Worm (Caenorhabditis elegans) whole organism, L2 larva: ENCODE measurements around the gene sir-2.1.
A peak's percentile ranks its signal among the peaks of the same experiment; 100 is the strongest.

ENCODE experiments used
- C34F6.9 ChIP-seq: fragments of 150-350 bp; optimal IDR thresholded peaks from 2 replicates; lab custom pipeline; 2014; ENCODE audit warnings: missing biosample characterization, missing genetic modification characterization
- F13H6.1 ChIP-seq: sonication (generic microtip); optimal IDR thresholded peaks from 2 replicates; lab custom pipeline; 2016; ENCODE audit warnings: missing genetic modification characterization, missing compliant biosample characterization
- R02D3.7 ChIP-seq: fragments of 150-350 bp; optimal IDR thresholded peaks from 2 replicates; lab custom pipeline; 2014; ENCODE audit warnings: missing biosample characterization, missing genetic modification characterization
- ZK546.5 ChIP-seq: sonication (generic microtip); optimal IDR thresholded peaks from 2 replicates; lab custom pipeline; 2017; ENCODE audit warnings: missing biosample characterization, missing genetic modification characterization
- alr-1 ChIP-seq: fragments of 150-350 bp; optimal IDR thresholded peaks from 2 replicates; lab custom pipeline; 2014; ENCODE audit warnings: missing biosample characterization, missing genetic modification characterization
- ama-1 ChIP-seq: fragments of 150-350 bp; optimal IDR thresholded peaks from 2 replicates; lab custom pipeline; 2018; ENCODE audit warnings: inconsistent platforms
- blmp-1 ChIP-seq: sonication (generic microtip); optimal IDR thresholded peaks from 2 replicates; lab custom pipeline; 2017; ENCODE audit warnings: missing genetic modification characterization, mild to moderate bottlenecking, missing compliant biosample characterization, antibody characterized with exemption, moderate library complexity; ENCODE audit not compliant: insufficient read depth
- ceh-82 ChIP-seq: fragments of 150-350 bp; optimal IDR thresholded peaks from 2 replicates; lab custom pipeline; 2014; ENCODE audit warnings: missing biosample characterization, missing genetic modification characterization
- crh-2 ChIP-seq: sonication (generic microtip); optimal IDR thresholded peaks from 2 replicates; lab custom pipeline; 2017; ENCODE audit warnings: missing biosample characterization, missing genetic modification characterization
- egl-27 ChIP-seq: sonication (generic microtip); optimal IDR thresholded peaks from 3 replicates; lab custom pipeline; 2017; ENCODE audit warnings: missing biosample characterization, missing genetic modification reagents, missing genetic modification characterization
- elt-1 ChIP-seq: fragments of 150-350 bp; optimal IDR thresholded peaks from 2 replicates; lab custom pipeline; 2014; ENCODE audit warnings: missing biosample characterization, missing genetic modification characterization
- elt-3 ChIP-seq: sonication (generic microtip); optimal IDR thresholded peaks from 2 replicates; lab custom pipeline; 2017; ENCODE audit warnings: missing biosample characterization, missing genetic modification characterization
- fos-1 ChIP-seq: fragments of 150-350 bp; optimal IDR thresholded peaks from 2 replicates; lab custom pipeline; 2014; ENCODE audit warnings: missing biosample characterization, missing genetic modification characterization
- lin-11 ChIP-seq: fragments of 150-350 bp; sonication (generic microtip); optimal IDR thresholded peaks from 2 replicates; lab custom pipeline; 2014; ENCODE audit warnings: missing biosample characterization, missing genetic modification characterization, inconsistent platforms, mixed read lengths
- lin-13 ChIP-seq: fragments of 150-350 bp; optimal IDR thresholded peaks from 2 replicates; lab custom pipeline; 2014; ENCODE audit warnings: missing biosample characterization, missing genetic modification reagents, missing genetic modification characterization
- lin-39 ChIP-seq: fragments of 150-350 bp; optimal IDR thresholded peaks from 2 replicates; lab custom pipeline; 2014; ENCODE audit warnings: missing biosample characterization, missing genetic modification reagents, missing genetic modification characterization
- lsy-2 ChIP-seq, 2 experiments: fragments of 150-350 bp in 1 of 2; sonication (generic microtip) in 1 of 2; optimal IDR thresholded peaks; 2 replicates each; lab custom pipeline; 2014 to 2017; ENCODE audit warnings: missing biosample characterization in 2 of 2, missing genetic modification characterization in 2 of 2
- mab-5 ChIP-seq: fragments of 150-350 bp; optimal IDR thresholded peaks from 2 replicates; lab custom pipeline; 2014; ENCODE audit warnings: missing biosample characterization, missing genetic modification characterization
- mdl-1 ChIP-seq, 2 experiments: fragments of 150-350 bp in 1 of 2; sonication (generic microtip) in 1 of 2; optimal IDR thresholded peaks; 2 replicates each; lab custom pipeline; 2017; ENCODE audit warnings: missing biosample characterization in 2 of 2, missing genetic modification characterization in 2 of 2
- nhr-11 ChIP-seq: fragments of 150-350 bp; optimal IDR thresholded peaks from 2 replicates; lab custom pipeline; 2014; ENCODE audit warnings: missing biosample characterization, missing genetic modification characterization
- nhr-12 ChIP-seq: fragments of 150-350 bp; optimal IDR thresholded peaks from 2 replicates; lab custom pipeline; 2014; ENCODE audit warnings: missing biosample characterization, missing genetic modification characterization
- nhr-129 ChIP-seq: fragments of 150-350 bp; optimal IDR thresholded peaks from 2 replicates; lab custom pipeline; 2014; ENCODE audit warnings: missing biosample characterization, missing genetic modification characterization
- nhr-21 ChIP-seq: fragments of 150-350 bp; optimal IDR thresholded peaks from 2 replicates; lab custom pipeline; 2014; ENCODE audit warnings: missing biosample characterization, missing genetic modification characterization
- nhr-23 ChIP-seq: fragments of 150-350 bp; optimal IDR thresholded peaks from 2 replicates; lab custom pipeline; 2014; ENCODE audit warnings: missing biosample characterization, missing genetic modification reagents, missing genetic modification characterization
- nhr-25 ChIP-seq: fragments of 150-350 bp; sonication (generic microtip); optimal IDR thresholded peaks from 3 replicates; lab custom pipeline; 2014; ENCODE audit warnings: missing biosample characterization, missing genetic modification characterization
- nhr-6 ChIP-seq: fragments of 150-350 bp; optimal IDR thresholded peaks from 2 replicates; lab custom pipeline; 2014; ENCODE audit warnings: missing biosample characterization, missing genetic modification characterization
- peb-1 ChIP-seq: fragments of 150-350 bp; optimal IDR thresholded peaks from 2 replicates; lab custom pipeline; 2014; ENCODE audit warnings: missing biosample characterization, missing genetic modification characterization
- sem-4 ChIP-seq: fragments of 150-350 bp; optimal IDR thresholded peaks from 2 replicates; lab custom pipeline; 2014; ENCODE audit warnings: missing biosample characterization, missing genetic modification reagents, missing genetic modification characterization
- skn-1 ChIP-seq: sonication (generic microtip); optimal IDR thresholded peaks from 2 replicates; lab custom pipeline; 2017; ENCODE audit warnings: missing biosample characterization, missing genetic modification characterization
- sma-3 ChIP-seq: sonication (generic microtip); optimal IDR thresholded peaks from 2 replicates; lab custom pipeline; 2016; ENCODE audit warnings: missing genetic modification reagents, missing genetic modification characterization, missing compliant biosample characterization
- sma-9 ChIP-seq, 2 experiments: fragments of 150-350 bp in 1 of 2; sonication (generic microtip) in 1 of 2; optimal IDR thresholded peaks; 2 replicates each; lab custom pipeline; 2014 to 2016; ENCODE audit warnings: missing genetic modification characterization in 2 of 2, mild to moderate bottlenecking in 1 of 2, missing biosample characterization in 1 of 2, missing compliant biosample characterization in 1 of 2, missing genetic modification reagents in 1 of 2, moderate library complexity in 1 of 2
- unc-39 ChIP-seq: fragments of 150-350 bp; optimal IDR thresholded peaks from 2 replicates; lab custom pipeline; 2014; ENCODE audit warnings: missing biosample characterization, missing genetic modification characterization
- unc-55 ChIP-seq: fragments of 150-350 bp; sonication (generic microtip); optimal IDR thresholded peaks from 3 replicates; lab custom pipeline; 2014; ENCODE audit warnings: missing biosample characterization, missing genetic modification reagents, missing genetic modification characterization
- zag-1 ChIP-seq: fragments of 150-350 bp; optimal IDR thresholded peaks from 2 replicates; lab custom pipeline; 2014; ENCODE audit warnings: missing biosample characterization, missing genetic modification characterization
- ztf-4 ChIP-seq: fragments of 150-350 bp; optimal IDR thresholded peaks from 2 replicates; lab custom pipeline; 2014; ENCODE audit warnings: missing biosample characterization, missing genetic modification characterization

sir-2.1 gene

ce11 chrIV:10349871-10350640 is 16.0 kb downstream of the sir-2.1 start, which contains the start of the genes unc-43 and Y43C5B.3:
unc-43 (minus strand) TSS chrIV:10350217.
Y43C5B.3 (plus strand) TSS chrIV:10350590.
- TF ChIP-seq lsy-2 (tag; optimal IDR thresholded peaks at IDR 0.05; lab: Kevin White, UChicago) (no peak), blmp-1 (tag; lab: Kevin White, UChicago) (peak; percentile 70), fos-1 (tag; lab: Kevin White, UChicago) (peak; percentile 62), crh-2 (tag; lab: Kevin White, UChicago) (peak; percentile 5), peb-1 (tag; lab: Kevin White, UChicago) (no peak)

- TF ChIP-seq mdl-1 (tag; optimal IDR thresholded peaks at IDR 0.05; lab: Kevin White, UChicago): no peak
- TF ChIP-seq skn-1 (tag; lab: Kevin White, UChicago): no peak
- no peak for TF ChIP-seq ZK546.5 (tag; lab: Kevin White, UChicago)
- no peak for TF ChIP-seq egl-27
- peak; percentile 67 for TF ChIP-seq crh-2 (tag; lab: Kevin White, UChicago)
- TF ChIP-seq, all 48 proteins: peak for 1
Measured at ce11 chrIV:10347528-10347927, 18.5 kb downstream of the sir-2.1 start.

DNA sequence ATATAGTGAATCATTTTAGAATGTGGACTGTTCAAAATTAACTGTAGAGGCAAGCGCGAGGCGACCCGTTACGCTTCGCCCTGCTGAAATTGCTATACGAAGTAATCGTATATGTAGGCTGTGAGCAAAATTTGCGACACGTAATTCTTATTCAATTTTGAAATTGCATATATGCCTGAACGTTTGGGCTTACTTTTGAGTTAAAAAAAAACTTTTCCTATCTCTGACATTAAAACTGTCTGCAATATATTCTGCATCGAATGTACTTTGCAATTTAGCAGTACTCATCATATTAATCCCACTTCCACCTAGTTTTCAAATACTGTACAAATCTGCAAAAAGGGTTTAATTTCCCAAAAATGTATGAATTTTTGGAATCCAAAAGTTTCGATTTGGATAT is 19.1 kb downstream of the sir-2.1 start:
- no peak for TF ChIP-seq ceh-82 (tag; lab: Kevin White, UChicago)
- TF ChIP-seq egl-27: no peak

- TF ChIP-seq blmp-1 (tag; lab: Kevin White, UChicago): peak; percentile 45
- TF ChIP-seq peb-1 (tag; lab: Kevin White, UChicago): no peak
- TF ChIP-seq F13H6.1 (tag; lab: Kevin White, UChicago): peak; percentile 69
- no peak for TF ChIP-seq nhr-23 (tag; lab: Kevin White, UChicago)
- TF ChIP-seq crh-2 (tag; lab: Kevin White, UChicago): peak; percentile 89
- peak; percentile 9 for TF ChIP-seq ama-1 (lab: Kevin White, UChicago)
- TF ChIP-seq lsy-2 (tag; optimal IDR thresholded peaks at IDR 0.05; lab: Kevin White, UChicago): peak; percentile 12 to 64
- peak; percentile 68 for TF ChIP-seq fos-1 (tag; lab: Kevin White, UChicago)
- peak; percentile 85 for TF ChIP-seq C34F6.9
- TF ChIP-seq nhr-6 (tag; lab: Kevin White, UChicago): peak; percentile 31
- no peak for TF ChIP-seq nhr-11 (tag; lab: Kevin White, UChicago)
- peak; percentile 82 for TF ChIP-seq nhr-129 (tag; lab: Kevin White, UChicago)
- TF ChIP-seq unc-55 (GFP tag; lab: Kevin White, UChicago): peak; percentile 71
- peak; percentile 22 for TF ChIP-seq egl-27
- TF ChIP-seq zag-1: peak; percentile 12
- no peak for TF ChIP-seq lin-11 (tag; lab: Kevin White, UChicago)
- TF ChIP-seq sem-4 (tag; lab: Kevin White, UChicago): peak; percentile 40
- no peak for TF ChIP-seq nhr-12 (tag; lab: Kevin White, UChicago)
- peak; percentile 2 for TF ChIP-seq sma-3 (GFP tag; lab: Kevin White, UChicago)
- peak; percentile 52 for TF ChIP-seq nhr-25
- peak; percentile 33 for TF ChIP-seq lin-13 (GFP tag; lab: Kevin White, UChicago)
- TF ChIP-seq sma-9 (GFP tag; optimal IDR thresholded peaks at IDR 0.05; lab: Kevin White, UChicago): peak; percentile 61
- no peak for TF ChIP-seq sma-9 (tag; optimal IDR thresholded peaks at IDR 0.05; lab: Kevin White, UChicago)
- peak; percentile 43 for TF ChIP-seq nhr-21 (tag; lab: Kevin White, UChicago)
Measured at ce11 chrIV:10345990-10346389, 20.0 kb downstream of the sir-2.1 start.

DNA sequence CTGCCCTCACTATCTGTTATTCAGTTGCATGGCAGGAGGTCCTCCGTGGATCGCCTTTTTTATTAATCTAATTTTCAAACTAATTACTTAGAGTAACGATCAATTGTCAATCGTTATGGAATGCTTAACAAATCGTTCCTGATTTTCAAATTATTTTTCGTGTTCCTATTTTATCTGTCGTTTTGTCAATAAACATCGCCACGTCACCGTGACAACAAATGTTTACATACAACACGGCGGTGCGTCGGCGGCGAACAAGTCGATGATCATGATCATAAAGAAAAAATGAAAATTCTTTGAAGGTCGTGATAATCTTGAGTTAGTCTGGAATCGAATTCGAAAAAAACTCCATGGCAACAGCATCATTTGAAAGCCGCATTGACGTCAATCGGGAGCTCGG is 20.5 kb downstream of the sir-2.1 start:
- TF ChIP-seq lin-11 (tag; lab: Kevin White, UChicago) (no peak), crh-2 (tag; lab: Kevin White, UChicago) (peak; percentile 11), lin-39 (tag; lab: Kevin White, UChicago) (no peak), sem-4 (tag; lab: Kevin White, UChicago) (no peak)
- TF ChIP-seq, all 48 proteins: peak for 1

DNA sequence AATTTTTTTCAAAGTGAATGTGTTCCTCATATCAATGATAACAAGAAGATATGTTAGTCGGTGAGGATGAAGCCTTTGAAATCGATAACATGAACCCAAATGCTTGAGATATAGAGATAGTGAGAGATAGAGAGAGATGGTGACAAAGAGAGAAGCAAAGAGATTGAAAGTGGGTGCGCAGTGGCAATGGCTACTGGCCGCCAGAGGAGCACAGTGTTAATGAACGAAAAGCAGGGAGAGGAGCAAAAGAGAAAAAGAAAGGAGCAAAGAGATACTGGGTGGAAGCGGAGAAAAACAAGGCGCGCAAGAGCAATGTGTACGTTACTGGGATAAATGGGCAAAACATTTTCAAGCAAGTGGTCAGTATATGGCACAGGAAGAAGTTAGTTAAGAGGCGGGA is 21.4 kb downstream of the sir-2.1 start:
- TF ChIP-seq unc-39 (tag; lab: Kevin White, UChicago) (no peak), ztf-4 (tag; lab: Kevin White, UChicago) (peak; percentile 20), C34F6.9 (peak; percentile 69), nhr-12 (tag; lab: Kevin White, UChicago) (no peak), nhr-129 (tag; lab: Kevin White, UChicago) (peak; percentile 68), mab-5 (tag; lab: Kevin White, UChicago) (no peak), crh-2 (tag; lab: Kevin White, UChicago) (peak; percentile 74), sem-4 (tag; lab: Kevin White, UChicago) (no peak), nhr-21 (tag; lab: Kevin White, UChicago) (no peak), F13H6.1 (tag; lab: Kevin White, UChicago) (peak; percentile 70), lin-13 (GFP tag; lab: Kevin White, UChicago) (peak; percentile 38), zag-1 (peak; percentile 9), elt-1 (tag; lab: Kevin White, UChicago) (no peak), alr-1 (tag; lab: Kevin White, UChicago) (no peak), mdl-1 (tag; optimal IDR thresholded peaks at IDR 0.05; lab: Kevin White, UChicago) (no peak), lsy-2 (tag; optimal IDR thresholded peaks at IDR 0.05; lab: Kevin White, UChicago) (peak in 1 of 2 experiments; percentile 38), elt-3 (no peak), skn-1 (tag; lab: Kevin White, UChicago) (no peak), sma-9 (GFP tag; optimal IDR thresholded peaks at IDR 0.05; lab: Kevin White, UChicago) (peak; percentile 60), sma-9 (tag; optimal IDR thresholded peaks at IDR 0.05; lab: Kevin White, UChicago) (no peak), R02D3.7 (tag; lab: Kevin White, UChicago) (no peak)
